Fruit fly (Drosophila melanogaster) whole organism, wandering third instar larva: ENCODE measurements around the gene CG5111.

Experiments
- Abd-B ChIP-seq: fragments of >200 bp; optimal IDR thresholded peaks from 2 replicates; lab custom pipeline; 2017; ENCODE audit warnings: missing biosample characterization, missing genetic modification characterization
- CG9705 ChIP-seq: fragments of 200-800 bp; sonication (Bioruptor generic); optimal IDR thresholded peaks from 2 replicates; lab custom pipeline; 2018; ENCODE audit warnings: missing biosample characterization, mild to moderate bottlenecking, missing genetic modification characterization
- Dif ChIP-seq: fragments of 200-275, 200-300 bp; sonication (Bioruptor generic); optimal IDR thresholded peaks from 2 replicates; lab custom pipeline; 2018; ENCODE audit warnings: missing biosample characterization, missing genetic modification characterization; ENCODE audit not compliant: partially characterized antibody
- GATAd ChIP-seq: sonication (Bioruptor generic); optimal IDR thresholded peaks from 2 replicates; lab custom pipeline; 2016; ENCODE audit warnings: missing biosample characterization, missing genetic modification characterization
- HLH106 ChIP-seq: fragments of 200-800 bp; optimal IDR thresholded peaks from 3 replicates; lab custom pipeline; 2019; ENCODE audit warnings: missing biosample characterization, mild to moderate bottlenecking, missing genetic modification characterization, moderate library complexity
- Hr78 ChIP-seq: fragments of >200 bp; optimal IDR thresholded peaks from 2 replicates; lab custom pipeline; 2017; ENCODE audit warnings: missing biosample characterization, missing genetic modification characterization
- Jra ChIP-seq: sonication (Bioruptor generic); optimal IDR thresholded peaks from 2 replicates; lab custom pipeline; 2016; ENCODE audit warnings: missing biosample characterization, missing genetic modification characterization
- Myc ChIP-seq: fragments of >200 bp; optimal IDR thresholded peaks from 2 replicates; lab custom pipeline; 2017
- Rel ChIP-seq, 2 experiments: fragments of 200-800 bp; sonication (Bioruptor generic) in 1 of 2; optimal IDR thresholded peaks; 2 replicates in 1 of 2; 3 replicates in 1 of 2; lab custom pipeline; 2016 to 2019; ENCODE audit warnings: mild to moderate bottlenecking in 2 of 2, missing biosample characterization in 2 of 2, missing genetic modification characterization in 2 of 2, moderate library complexity in 1 of 2
- dl ChIP-seq, 2 experiments: fragments of 175-275, 200-275 bp in 1 of 2; fragments of 200-275 bp in 1 of 2; sonication (Bioruptor generic); optimal IDR thresholded peaks; lab custom pipeline; 2018; ENCODE audit warnings: mild to moderate bottlenecking in 2 of 2, missing biosample characterization in 2 of 2, missing genetic modification characterization in 2 of 2, moderate library complexity in 2 of 2; ENCODE audit not compliant: partially characterized antibody in 2 of 2, insufficient read depth in 1 of 2
- dsf ChIP-seq: sonication (Bioruptor generic); optimal IDR thresholded peaks from 2 replicates; lab custom pipeline; 2016; ENCODE audit warnings: missing biosample characterization, missing genetic modification characterization, borderline replicate concordance
- psq ChIP-seq: fragments of 200-800 bp; sonication (Bioruptor generic); optimal IDR thresholded peaks from 3 replicates; lab custom pipeline; 2017; ENCODE audit warnings: missing biosample characterization, mild to moderate bottlenecking, missing genetic modification characterization, moderate library complexity
- usp ChIP-seq: fragments of >200 bp; optimal IDR thresholded peaks from 2 replicates; lab custom pipeline; 2017; ENCODE audit warnings: missing biosample characterization, missing genetic modification characterization

- TF ChIP-seq CG9705 (GFP tag; lab: Kevin White, UChicago) (no peak), HLH106 (tag; lab: Kevin White, UChicago) (peak; percentile 65), Jra (no peak), psq (GFP tag; lab: Kevin White, UChicago) (peak; percentile 24), Abd-B (GFP tag; lab: Kevin White, UChicago) (no peak), dsf (no peak), Dif (peak; percentile 100), Rel (GFP tag; optimal IDR thresholded peaks at IDR 0.05; lab: Kevin White, UChicago) (no peak), Rel (tag; optimal IDR thresholded peaks at IDR 0.05; lab: Kevin White, UChicago) (peak; percentile 95), Hr78 (no peak), usp (no peak), Myc (no peak), dl (GFP tag; optimal IDR thresholded peaks at IDR 0.05; lab: Kevin White, UChicago; ENCODE audit: insufficient read depth in 1 of 2, partially characterized antibody in 2 of 2) (peak; percentile 97 to 99), GATAd (GFP tag; lab: Kevin White, UChicago) (no peak)
Measured at dm6 chr3R:25490778-25491664, 15.1 kb upstream of the CG5111 start, which contains the start of the genes Gnpat and CG5112.
